Worm (Caenorhabditis elegans): ENCODE data around the gene srh-236.

- TF ChIP-seq blmp-1 (tag; optimal IDR thresholded peaks at IDR 0.05), result no peak
- no peak for TF ChIP-seq unc-39 (tag; optimal IDR thresholded peaks at IDR 0.05)
- no peak for TF ChIP-seq lin-13 (tag; optimal IDR thresholded peaks at IDR 0.05)
- no peak for TF ChIP-seq lsy-2 (tag; optimal IDR thresholded peaks at IDR 0.05)
- TF ChIP-seq bed-3 (GFP tag; optimal IDR thresholded peaks at IDR 0.05), result no peak
- no peak for TF ChIP-seq nhr-2 (tag; optimal IDR thresholded peaks at IDR 0.05)
- no peak for TF ChIP-seq nhr-12 (tag; optimal IDR thresholded peaks at IDR 0.05)
- no peak for TF ChIP-seq hlh-1 (tag; optimal IDR thresholded peaks at IDR 0.05)
- TF ChIP-seq ces-1 (GFP tag; optimal IDR thresholded peaks at IDR 0.05), result no peak
Measured at ce11 chrV:17232403-17232802, 20.6 kb upstream of the srh-236 start.
